Worm (Caenorhabditis elegans) whole organism, midembryonic: ENCODE measurements around the gene tag-241.

Source experiments
- T22C8.4 ChIP-seq: fragments of 200-800 bp; sonication (Bioruptor generic); IDR thresholded peaks from 2 replicates; pipeline ENCODE4 v1.3.6; 2022; ENCODE audit warnings: missing genetic modification characterization, missing compliant biosample characterization
- cog-1 ChIP-seq: sonication (generic microtip); optimal IDR thresholded peaks from 2 replicates; lab custom pipeline; 2016; ENCODE audit warnings: missing genetic modification characterization, missing compliant biosample characterization
- flt-1 ChIP-seq: fragments of 200-800 bp; sonication (Bioruptor generic); IDR thresholded peaks from 2 replicates; pipeline ENCODE4 v1.3.6; 2022; ENCODE audit warnings: missing genetic modification characterization, missing compliant biosample characterization
- med-1 ChIP-seq: sonication (generic microtip); optimal IDR thresholded peaks from 2 replicates; lab custom pipeline; 2017; ENCODE audit warnings: missing genetic modification characterization, mild to moderate bottlenecking, missing compliant biosample characterization, antibody characterized with exemption, missing genetic modification reagents; ENCODE audit not compliant: insufficient read depth
- ref-1 ChIP-seq: fragments of 200-800 bp; sonication (Bioruptor generic); conservative IDR thresholded peaks from 2 replicates; pipeline ENCODE4 v1.3.6; 2022; ENCODE audit warnings: missing genetic modification reagents, missing genetic modification characterization, missing compliant biosample characterization
- ztf-29 ChIP-seq: fragments of 200-800 bp; sonication (Bioruptor generic); IDR thresholded peaks from 2 replicates; pipeline ENCODE4 v1.3.6; 2022; ENCODE audit warnings: missing genetic modification reagents, missing genetic modification characterization, missing compliant biosample characterization

ce11 chrX:11854903-11855302 is 31.1 kb downstream of the tag-241 start, which contains the start of gene F54F7.8:
- TF ChIP-seq flt-1 (GFP tag; lab: Robert Waterston, UW) (no peak), cog-1 (tag; lab: Kevin White, UChicago) (no peak), ztf-29 (no peak), med-1 (GFP tag; lab: Kevin White, UChicago) (no peak), ref-1 (GFP tag; lab: Robert Waterston, UW) (no peak), T22C8.4 (GFP tag; lab: Robert Waterston, UW) (no peak)
